Fruit fly (Drosophila melanogaster) whole organism, larva: ENCODE data around the gene CG12253.
A peak's percentile ranks its signal among the peaks of the same experiment; 100 is the strongest.

Experiments
- noc ChIP-seq: fragments of 200-800 bp; sonication (Bioruptor generic); optimal IDR thresholded peaks from 3 replicates; lab custom pipeline; 2019; ENCODE audit warnings: missing biosample characterization, mild to moderate bottlenecking, missing genetic modification characterization, moderate library complexity

CG12253 gene

DNA sequence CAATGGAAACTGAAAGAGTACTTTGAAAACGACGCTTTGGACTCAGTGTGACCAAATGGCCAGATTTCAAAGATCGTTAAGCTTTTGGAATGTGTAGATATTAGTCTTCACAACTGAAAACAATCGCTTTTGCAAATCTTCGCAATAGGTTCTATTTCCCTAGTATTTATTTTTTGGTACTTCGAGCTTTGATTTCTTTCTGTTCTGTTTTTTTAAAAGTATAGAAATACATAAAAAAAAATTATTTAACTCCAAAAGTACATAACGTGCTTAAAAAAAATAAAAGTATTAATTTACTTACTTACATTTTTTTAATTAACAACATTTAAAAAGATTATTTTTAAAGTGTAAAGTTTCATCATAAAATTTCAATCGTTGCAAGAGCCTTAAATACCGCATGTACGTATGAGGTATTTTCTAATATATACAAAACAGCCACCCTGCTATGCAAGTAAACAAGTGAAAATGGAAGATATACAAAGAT lies at the start of gene CG12253, which contains the start of gene piwi:
TSS of gene CG12253 (plus strand) at position 437 of the 484 bp plus-strand sequence.
TSS of gene piwi (minus strand) at position 51 of the 484 bp plus-strand sequence.
- no peak for TF ChIP-seq noc (tag; lab: Kevin White, UChicago)

DNA sequence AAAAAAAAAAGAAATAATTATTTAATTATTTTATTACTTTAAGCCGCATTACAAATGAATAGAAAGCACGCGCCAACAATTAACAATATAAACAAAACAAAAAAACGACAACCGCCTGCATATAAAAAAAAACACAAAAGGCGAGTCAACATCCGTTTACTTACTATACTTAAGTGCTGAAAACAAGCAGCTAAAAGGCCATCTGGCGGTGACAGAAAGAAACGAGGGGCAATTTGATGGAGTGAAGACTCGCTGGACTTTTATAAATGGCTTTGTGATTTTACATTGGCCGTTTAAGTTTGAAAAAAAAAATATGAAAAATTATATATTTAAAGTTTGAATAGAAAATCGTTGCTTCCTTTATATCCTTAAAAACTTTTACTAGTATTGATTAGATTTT lies 47.4 kb upstream of the CG12253 start:
- no peak for TF ChIP-seq noc (tag; lab: Kevin White, UChicago)

DNA sequence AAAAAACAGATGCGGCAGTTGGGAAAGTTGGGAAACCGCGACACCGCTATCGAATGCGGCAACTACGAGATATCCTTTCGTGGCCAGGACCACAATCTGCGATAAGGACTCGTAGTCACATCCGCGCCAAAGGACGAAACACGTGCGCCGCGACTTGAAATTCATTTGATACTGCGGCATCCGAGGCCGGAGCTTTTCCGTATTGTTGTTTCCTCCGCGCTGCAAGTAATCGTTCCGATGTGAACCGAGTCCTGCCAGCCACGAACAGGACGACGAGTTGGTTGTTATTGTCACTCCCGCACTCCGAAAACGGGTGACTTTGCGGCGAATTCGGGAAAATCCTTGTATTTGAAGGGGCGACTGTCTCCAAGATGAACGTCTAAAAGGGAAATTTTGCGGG lies 23.6 kb upstream of the CG12253 start, which contains the start of gene dpr2:
TSS of gene dpr2 (minus strand) at position 175 of the 400 bp plus-strand sequence.
- no peak for TF ChIP-seq noc (tag; lab: Kevin White, UChicago)

DNA sequence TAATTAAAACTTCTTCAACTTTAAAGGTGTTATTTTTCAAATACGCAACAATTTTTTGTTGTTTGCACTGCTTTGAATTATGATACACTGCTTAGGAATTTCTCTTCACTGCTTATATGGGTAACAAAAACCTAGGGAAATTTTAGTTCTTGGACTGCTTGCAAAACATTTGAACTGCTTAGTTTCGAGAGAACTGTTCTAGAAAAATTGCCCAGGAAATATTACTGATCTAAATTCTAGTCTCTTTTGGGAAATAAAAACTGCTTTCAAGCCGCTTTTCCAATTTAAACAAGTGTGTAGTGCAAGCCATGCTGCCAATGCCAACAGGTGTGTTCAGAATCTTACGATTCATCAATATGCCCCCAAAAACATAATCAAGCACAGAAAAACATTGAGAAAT lies 23.1 kb upstream of the CG12253 start:
- no peak for TF ChIP-seq noc (tag; lab: Kevin White, UChicago)

DNA sequence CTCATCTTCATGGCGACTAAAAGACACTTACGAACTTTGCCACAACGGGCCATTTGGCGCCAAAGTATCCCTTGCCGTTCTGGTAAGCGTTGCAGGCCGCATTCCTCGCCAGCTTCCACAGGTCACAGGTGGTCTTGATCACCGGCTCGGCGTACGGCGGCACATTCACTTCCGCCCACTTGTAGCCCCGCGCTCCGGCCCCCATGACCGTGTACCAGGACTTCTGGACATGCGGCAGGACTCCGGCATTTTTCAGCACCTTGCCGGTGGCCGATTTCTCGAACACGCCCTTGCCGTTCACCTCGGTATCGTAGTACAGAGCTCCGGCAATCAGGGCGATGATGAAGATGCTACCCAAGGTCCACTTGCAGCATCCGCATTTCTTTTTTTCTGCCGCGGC lies 21.6 kb upstream of the CG12253 start:
- TF ChIP-seq noc (tag; lab: Kevin White, UChicago), result no peak

DNA sequence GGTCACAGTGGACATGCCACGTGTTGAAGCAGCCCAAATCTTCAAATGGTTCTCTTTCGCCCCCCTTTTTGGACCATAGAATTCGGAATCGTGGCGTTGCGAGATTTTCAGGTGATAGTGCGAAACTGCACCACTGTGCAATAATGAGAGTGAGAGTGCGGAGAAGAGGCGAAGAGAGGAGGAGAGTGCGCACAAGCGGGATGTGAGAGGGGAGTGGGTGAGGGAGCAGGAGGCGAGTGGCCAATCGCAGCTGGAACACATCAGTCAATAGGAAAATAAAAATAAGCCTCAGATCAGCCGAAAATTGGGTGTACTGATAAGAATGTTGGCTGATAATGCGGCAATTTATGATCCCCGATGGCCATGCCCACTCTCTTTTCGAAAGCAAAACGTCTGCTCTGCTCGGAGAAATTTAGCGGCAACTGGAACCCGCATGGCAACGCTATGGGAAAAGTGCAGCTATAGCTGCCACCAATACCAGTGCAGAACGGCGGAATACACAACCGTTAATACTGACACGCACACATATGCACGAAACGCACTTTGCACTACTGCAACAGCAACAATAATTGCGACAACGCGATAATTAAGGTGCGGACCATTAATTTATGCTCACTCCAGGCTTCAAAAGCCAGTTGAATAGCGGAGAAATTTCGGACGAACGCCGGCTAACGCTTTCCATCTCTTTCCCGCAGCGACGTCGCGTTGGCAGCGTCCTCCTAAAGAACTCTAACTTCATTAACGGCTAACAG lies 20.2 kb upstream of the CG12253 start:
- peak; percentile 74 for TF ChIP-seq noc (tag; lab: Kevin White, UChicago)

DNA sequence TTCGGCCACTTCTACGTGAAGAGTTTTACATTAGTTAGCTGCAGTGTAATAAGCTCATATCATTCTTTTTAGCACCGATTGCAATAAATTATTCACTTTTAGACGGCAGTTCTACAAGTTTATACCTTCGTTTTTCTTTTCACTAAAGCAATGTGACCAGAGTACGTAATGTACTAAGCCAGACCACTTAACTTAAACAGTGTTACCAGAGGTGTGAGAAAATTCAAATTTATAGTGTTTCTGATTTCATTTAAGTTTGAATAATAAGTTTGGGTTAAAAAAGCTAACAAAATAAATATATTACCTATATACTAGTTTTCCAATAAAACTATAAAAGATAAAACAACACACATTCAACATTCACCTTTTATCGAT lies 19.6 kb upstream of the CG12253 start:
- no peak for TF ChIP-seq noc (tag; lab: Kevin White, UChicago)

DNA sequence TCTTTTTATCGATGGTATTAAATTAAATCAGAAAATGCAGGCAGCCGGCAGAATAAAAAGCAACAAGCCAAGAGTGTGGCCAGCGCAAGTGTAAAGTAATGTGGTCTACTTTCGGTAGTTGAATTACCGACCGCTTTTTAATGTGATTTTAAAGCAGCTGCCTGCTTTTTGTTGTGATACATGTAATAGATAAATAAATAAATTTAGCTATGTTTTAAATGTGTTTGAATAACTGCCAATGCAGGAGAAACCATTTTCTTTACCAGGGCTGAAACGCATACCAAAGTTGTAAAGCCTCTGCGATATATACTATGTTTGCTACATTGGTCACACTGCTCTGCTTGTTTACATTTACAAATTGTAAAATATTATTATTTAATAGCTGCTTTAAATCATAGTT lies 17.5 kb upstream of the CG12253 start, which contains the start of the genes Tmem214 and YL-1:
TSS of gene Tmem214 (minus strand) at position 142 of the 400 bp plus-strand sequence.
TSS of gene YL-1 (plus strand) at position 310 of the 400 bp plus-strand sequence.
- TF ChIP-seq noc (tag; lab: Kevin White, UChicago), result peak; percentile 72

DNA sequence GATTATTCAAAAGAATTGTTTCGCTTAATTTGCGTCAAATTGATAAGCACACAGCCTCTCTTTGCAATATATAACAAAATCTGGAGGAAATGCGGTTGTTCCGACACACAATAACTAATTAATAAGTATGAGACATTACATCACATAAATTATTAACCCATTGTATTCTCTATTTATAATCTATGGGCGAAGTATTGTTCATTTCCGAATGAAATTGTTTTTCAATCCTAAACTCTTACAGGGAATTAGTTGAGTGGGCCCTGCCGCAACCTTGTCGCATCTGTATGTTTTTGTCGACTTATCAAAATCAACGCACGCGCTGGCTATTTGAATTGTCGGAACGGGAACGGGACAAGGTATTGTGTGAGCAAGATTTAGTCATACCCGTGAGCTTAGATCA lies 15.4 kb upstream of the CG12253 start, which contains the start of gene CG16743:
TSS of gene CG16743 (plus strand) at position 57 of the 400 bp plus-strand sequence.
- TF ChIP-seq noc (tag; lab: Kevin White, UChicago), result peak; percentile 79

DNA sequence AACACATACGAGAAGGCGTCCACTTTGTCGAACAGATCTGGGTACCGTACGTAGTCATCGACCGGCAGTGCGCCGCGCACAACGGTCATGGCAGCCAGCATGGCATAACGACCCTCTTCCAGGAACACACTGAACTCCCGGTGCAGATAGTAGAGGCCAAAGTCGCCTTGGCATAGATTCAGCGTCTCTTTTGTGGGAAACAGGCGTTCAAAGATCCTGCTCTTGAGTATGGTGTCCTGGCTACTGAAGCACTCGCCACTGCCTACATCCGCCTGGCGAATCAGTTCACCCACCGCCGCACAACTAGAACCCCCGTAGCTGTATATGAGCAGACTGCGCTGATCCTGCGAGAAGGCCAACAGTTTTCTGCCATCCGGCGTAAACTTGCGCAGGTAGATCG lies 13.0 kb upstream of the CG12253 start:
- no peak for TF ChIP-seq noc (tag; lab: Kevin White, UChicago)

DNA sequence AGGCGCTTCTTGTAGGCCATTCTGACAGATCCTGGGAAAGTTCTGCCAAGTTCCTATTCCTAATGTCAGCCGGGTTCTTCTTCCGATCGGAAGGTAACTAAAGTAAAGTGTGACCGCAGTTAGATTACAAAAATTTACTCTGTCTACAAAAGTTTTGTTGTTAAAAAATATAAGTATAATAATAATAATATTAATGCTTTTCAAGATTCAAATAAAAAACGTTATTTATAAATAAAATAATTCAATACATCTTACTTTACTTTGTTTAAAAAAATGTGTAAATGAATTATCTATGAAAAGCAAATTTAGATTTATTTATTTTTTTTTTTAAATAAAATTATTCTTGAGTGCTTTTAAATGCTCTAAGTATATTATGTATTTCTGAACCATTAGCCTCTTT lies 12.4 kb upstream of the CG12253 start, which contains the start of gene abo:
TSS of gene abo (minus strand) at position 101 of the 400 bp plus-strand sequence.
- TF ChIP-seq noc (tag; lab: Kevin White, UChicago), result no peak

DNA sequence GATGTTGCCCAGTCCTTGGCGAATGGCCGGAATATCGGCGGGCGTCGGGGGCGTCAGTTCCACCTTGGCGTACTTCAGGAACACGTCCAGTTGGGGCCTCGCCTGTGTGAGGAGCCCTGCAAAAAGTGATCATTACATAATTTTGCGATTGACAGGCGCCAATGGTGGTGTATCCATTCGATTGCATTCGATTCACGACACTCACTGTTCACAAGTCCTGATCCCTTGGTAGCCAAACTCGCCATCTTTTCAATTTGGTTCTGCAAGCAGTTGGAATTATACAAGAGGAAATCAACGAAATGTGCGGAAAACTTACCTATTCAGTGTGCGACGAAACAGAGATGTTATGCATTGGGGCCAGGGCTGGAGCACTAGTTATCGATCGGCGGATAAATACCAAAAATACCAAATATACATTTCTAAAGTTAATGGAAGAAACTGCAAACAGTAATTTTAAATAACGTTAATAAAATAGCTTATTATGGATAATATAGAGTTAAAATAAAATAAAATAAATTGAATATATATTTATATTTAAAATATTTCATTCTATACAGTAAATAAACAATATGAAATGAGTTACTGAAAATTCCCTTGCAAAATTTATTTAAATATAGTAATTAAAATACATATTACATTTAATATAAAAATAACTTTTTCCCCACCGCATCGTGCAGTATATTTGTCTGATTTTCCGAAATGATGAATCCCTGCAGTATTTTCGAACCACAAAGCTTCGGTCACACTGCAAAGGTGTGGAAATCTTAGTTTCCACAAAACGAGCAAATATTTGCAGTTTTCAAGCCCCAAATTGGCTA lies 11.4 kb upstream of the CG12253 start, which contains the start of the genes ATPsynG and SCAR:
TSS of gene ATPsynG (minus strand) at position 354 of the 818 bp plus-strand sequence.
TSS of gene SCAR (plus strand) at position 727 of the 818 bp plus-strand sequence.
- no peak for TF ChIP-seq noc (tag; lab: Kevin White, UChicago)

DNA sequence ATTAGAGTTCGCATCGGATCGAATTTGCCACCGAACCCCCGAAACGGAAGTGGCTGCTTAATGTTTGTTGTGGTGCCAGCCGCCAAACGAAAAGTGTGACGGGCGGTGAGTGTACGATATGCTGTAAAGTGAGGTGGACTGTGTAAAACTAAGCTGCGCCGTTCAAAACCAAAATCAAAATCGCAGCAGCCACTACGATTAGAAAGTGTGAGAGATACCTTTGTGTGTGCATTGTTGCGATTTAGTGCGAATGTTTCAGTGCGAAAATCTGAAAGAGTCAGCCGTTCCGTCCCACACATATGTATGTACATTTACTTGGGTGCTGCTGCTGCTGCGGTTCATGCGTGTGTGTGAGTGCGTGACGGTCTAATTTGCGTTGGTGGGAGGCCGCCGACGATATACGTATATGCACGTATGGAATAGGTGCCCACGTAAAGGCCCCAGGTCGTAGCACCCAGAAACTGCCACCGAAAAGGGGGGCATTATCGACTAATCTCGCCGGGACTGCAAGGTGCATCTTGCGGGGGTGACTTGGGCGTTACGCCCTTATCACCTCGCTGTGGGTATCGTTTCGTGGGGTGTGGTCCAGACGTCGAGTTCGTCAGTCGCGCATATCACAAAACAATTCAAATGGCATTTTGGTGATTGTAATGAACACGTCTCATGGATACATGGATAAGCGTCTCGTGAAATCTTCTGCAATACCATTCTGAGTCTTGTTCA lies 10.6 kb upstream of the CG12253 start:
- no peak for TF ChIP-seq noc (tag; lab: Kevin White, UChicago)

DNA sequence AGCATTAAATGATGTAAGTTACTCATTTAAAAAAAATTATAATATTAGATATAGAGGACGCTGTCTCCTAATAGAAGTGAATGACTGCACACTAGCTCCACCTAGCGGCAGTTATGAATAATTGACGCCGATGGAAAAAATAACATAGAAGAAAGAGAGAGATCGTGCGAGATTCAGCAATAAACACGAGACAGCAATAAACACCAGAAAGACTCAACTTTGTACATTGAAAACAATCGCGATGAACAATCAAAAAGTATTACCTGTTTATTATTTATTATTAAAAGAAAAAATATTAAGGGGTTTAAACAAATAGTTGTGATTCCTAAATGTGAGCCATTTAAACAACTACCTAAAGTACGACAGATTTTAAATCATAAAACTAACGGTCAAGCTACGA lies 1.5 kb upstream of the CG12253 start:
- TF ChIP-seq noc (tag; lab: Kevin White, UChicago), result no peak

DNA sequence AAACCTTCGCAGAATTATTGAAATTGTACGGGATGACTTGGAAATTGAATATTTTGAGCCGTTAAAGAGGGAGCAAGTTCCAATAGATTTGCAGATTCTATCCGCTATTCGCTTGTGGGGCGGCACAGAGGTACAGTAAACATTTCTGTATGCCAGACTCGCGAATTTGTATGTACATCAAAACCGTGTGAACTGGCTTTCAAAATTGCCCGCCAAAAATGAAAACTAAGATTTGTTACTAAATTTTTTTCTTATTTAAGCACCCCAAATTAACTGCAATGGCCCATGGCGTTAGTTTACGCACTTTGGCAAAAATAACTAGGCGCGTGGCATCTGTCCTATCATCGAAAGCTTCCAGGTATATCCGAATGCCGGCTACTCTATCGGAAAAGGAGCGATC lies 420 bp downstream of the CG12253 start:
- TF ChIP-seq noc (tag; lab: Kevin White, UChicago), result no peak
